Worm (Caenorhabditis elegans): ENCODE measurements around the gene xrn-1.

ce11 chrII:14046491-14046890 is 22.2 kb upstream of the xrn-1 start:
- no peak for TF ChIP-seq nhr-10 (tag; optimal IDR thresholded peaks at IDR 0.05)
- TF ChIP-seq F49E8.2 (tag; optimal IDR thresholded peaks at IDR 0.05; ENCODE audit: borderline replicate concordance), result no peak

All from whole organism, L4 larva.